Worm (Caenorhabditis elegans) whole organism, young adult: Measurements from ENCODE around the gene C16C8.22.
"Not testable (repeated sequence)": the region's sequence is repeated elsewhere in the genome, so short reads cannot be mapped to it uniquely, and the experiment has no call there.

Source experiments
- C06A6.2 ChIP-seq: fragments of 200-800 bp; sonication (Bioruptor generic); conservative IDR thresholded peaks from 2 replicates; pipeline ENCODE4 v1.3.6; 2022; ENCODE audit warnings: missing genetic modification characterization, missing compliant biosample characterization
- C17E4.6 ChIP-seq: fragments of 200-800 bp; sonication (Bioruptor generic); IDR thresholded peaks from 2 replicates; pipeline ENCODE4 v1.3.6; 2022; ENCODE audit warnings: missing genetic modification reagents, missing genetic modification characterization, missing compliant biosample characterization
- D2030.7 ChIP-seq: fragments of 200-800 bp; sonication (Bioruptor generic); IDR thresholded peaks from 2 replicates; pipeline ENCODE4 v1.3.6; 2022; ENCODE audit warnings: missing genetic modification reagents, missing genetic modification characterization, missing compliant biosample characterization
- F22D6.2 ChIP-seq: sonication (generic microtip); optimal IDR thresholded peaks from 2 replicates; lab custom pipeline; 2016; ENCODE audit warnings: mild to moderate bottlenecking, missing genetic modification characterization, missing compliant biosample characterization
- F33H1.4 ChIP-seq: fragments of 200-800 bp; sonication (Bioruptor generic); IDR thresholded peaks from 2 replicates; pipeline ENCODE4 v1.3.6; 2022; ENCODE audit warnings: missing genetic modification reagents, missing genetic modification characterization, missing compliant biosample characterization
- F37B4.10 ChIP-seq: fragments of 200-800 bp; sonication (Bioruptor generic); IDR thresholded peaks from 2 replicates; pipeline ENCODE4 v1.3.6; 2022; ENCODE audit warnings: missing genetic modification characterization, missing compliant biosample characterization
- F39B2.1 ChIP-seq: fragments of 200-800 bp; sonication (Bioruptor generic); IDR thresholded peaks from 2 replicates; pipeline ENCODE4 v1.3.6; 2022; ENCODE audit warnings: missing genetic modification reagents, missing genetic modification characterization, missing compliant biosample characterization
- F49E8.2 ChIP-seq: sonication (generic microtip); optimal IDR thresholded peaks from 3 replicates; lab custom pipeline; 2017; ENCODE audit warnings: missing genetic modification characterization, mild to moderate bottlenecking, missing compliant biosample characterization, antibody characterized with exemption, moderate library complexity; ENCODE audit not compliant: insufficient read depth
- F57C9.4 ChIP-seq: sonication (generic microtip); optimal IDR thresholded peaks from 2 replicates; lab custom pipeline; 2017; ENCODE audit warnings: mild to moderate bottlenecking, missing genetic modification characterization, missing compliant biosample characterization
- T07F8.4 ChIP-seq: sonication (generic microtip); optimal IDR thresholded peaks from 2 replicates; lab custom pipeline; 2016; ENCODE audit warnings: mild to moderate bottlenecking, missing genetic modification characterization, moderate library complexity, missing compliant biosample characterization
- Y53F4B.3 ChIP-seq: fragments of 200-800 bp; sonication (Bioruptor generic); IDR thresholded peaks from 2 replicates; pipeline ENCODE4 v1.3.6; 2022; ENCODE audit warnings: missing genetic modification reagents, missing genetic modification characterization, missing compliant biosample characterization
- Y56A3A.18 ChIP-seq: fragments of 200-800 bp; sonication (Bioruptor generic); IDR thresholded peaks from 2 replicates; pipeline ENCODE4 v1.3.6; 2022; ENCODE audit warnings: missing genetic modification reagents, missing genetic modification characterization, missing compliant biosample characterization
- ama-1 ChIP-seq, 3 experiments: fragments of 150-350 bp in 1 of 3; sonication (generic microtip) in 2 of 3; optimal IDR thresholded peaks; 2 replicates each; lab custom pipeline; 2014 to 2018; ENCODE audit warnings: missing biosample characterization in 2 of 3, missing genetic modification characterization in 2 of 3, missing genetic modification reagents in 2 of 3
- aptf-2 ChIP-seq: fragments of 200-800 bp; sonication (Bioruptor generic); conservative IDR thresholded peaks from 2 replicates; pipeline ENCODE4 v1.3.6; 2022; ENCODE audit warnings: missing genetic modification reagents, missing genetic modification characterization, missing compliant biosample characterization
- attf-5 ChIP-seq: fragments of 200-800 bp; sonication (Bioruptor generic); optimal IDR thresholded peaks from 2 replicates; lab custom pipeline; 2018; ENCODE audit warnings: mild to moderate bottlenecking, missing genetic modification characterization, missing compliant biosample characterization
- bed-2 ChIP-seq: fragments of 200-800 bp; sonication (Bioruptor generic); IDR thresholded peaks from 2 replicates; pipeline ENCODE4 v1.3.6; 2022; ENCODE audit warnings: missing genetic modification reagents, missing genetic modification characterization, missing compliant biosample characterization
- cebp-2 ChIP-seq: fragments of 200-800 bp; sonication (Bioruptor generic); IDR thresholded peaks from 2 replicates; pipeline ENCODE4 v1.3.6; 2022; ENCODE audit warnings: missing genetic modification characterization, missing compliant biosample characterization
- ceh-100 ChIP-seq: fragments of 200-800 bp; sonication (Bioruptor generic); IDR thresholded peaks from 2 replicates; pipeline ENCODE4 v1.3.6; 2022; ENCODE audit warnings: missing genetic modification reagents, missing genetic modification characterization, missing compliant biosample characterization
- ceh-79 ChIP-seq: sonication (generic microtip); optimal IDR thresholded peaks from 2 replicates; lab custom pipeline; 2017; ENCODE audit warnings: mild to moderate bottlenecking, missing genetic modification characterization, missing compliant biosample characterization
- dox-1 ChIP-seq: fragments of 200-800 bp; sonication (Bioruptor generic); IDR thresholded peaks from 2 replicates; pipeline ENCODE4 v1.3.6; 2022; ENCODE audit warnings: missing genetic modification reagents, missing genetic modification characterization, missing compliant biosample characterization
- efl-1 ChIP-seq: fragments of 150-350 bp; optimal IDR thresholded peaks from 2 replicates; lab custom pipeline; 2014; ENCODE audit warnings: missing biosample characterization, missing genetic modification reagents, missing genetic modification characterization
- egl-18 ChIP-seq: fragments of 200-800 bp; sonication (Bioruptor generic); IDR thresholded peaks from 2 replicates; pipeline ENCODE4 v1.3.6; 2022; ENCODE audit warnings: missing genetic modification reagents, missing genetic modification characterization, missing compliant biosample characterization
- egrh-3 ChIP-seq: fragments of 200-800 bp; sonication (Bioruptor generic); IDR thresholded peaks from 2 replicates; pipeline ENCODE4 v1.3.6; 2022; ENCODE audit warnings: missing genetic modification reagents, missing genetic modification characterization, missing compliant biosample characterization
- him-1 ChIP-seq: sonication (generic microtip); optimal IDR thresholded peaks from 2 replicates; lab custom pipeline; 2016; ENCODE audit warnings: missing genotype, missing genetic modification reagents, missing genetic modification characterization, missing compliant biosample characterization
- let-526 ChIP-seq: fragments of 200-800 bp; sonication (Bioruptor generic); IDR thresholded peaks from 2 replicates; pipeline ENCODE4 v1.3.6; 2022; ENCODE audit warnings: missing genetic modification reagents, missing genetic modification characterization, missing compliant biosample characterization
- lin-26 ChIP-seq: fragments of 200-800 bp; sonication (Bioruptor generic); IDR thresholded peaks from 2 replicates; pipeline ENCODE4 v1.3.6; 2022; ENCODE audit warnings: missing genetic modification reagents, missing genetic modification characterization, missing compliant biosample characterization
- lin-54 ChIP-seq: fragments of 200-800 bp; sonication (Bioruptor generic); optimal IDR thresholded peaks from 2 replicates; lab custom pipeline; 2018; ENCODE audit warnings: mild to moderate bottlenecking, missing genetic modification characterization, missing compliant biosample characterization
- lir-1 ChIP-seq: fragments of 200-800 bp; sonication (Bioruptor generic); conservative IDR thresholded peaks from 2 replicates; pipeline ENCODE4 v1.3.6; 2022; ENCODE audit warnings: missing genetic modification reagents, missing genetic modification characterization, missing compliant biosample characterization
- madf-10 ChIP-seq: sonication (generic microtip); optimal IDR thresholded peaks from 2 replicates; lab custom pipeline; 2016; ENCODE audit warnings: mild to moderate bottlenecking, missing genetic modification characterization, missing compliant biosample characterization
- madf-6 ChIP-seq: fragments of 200-800 bp; sonication (Bioruptor generic); IDR thresholded peaks from 2 replicates; pipeline ENCODE4 v1.3.6; 2022; ENCODE audit warnings: missing genetic modification reagents, missing genetic modification characterization, missing compliant biosample characterization
- mcd-1 ChIP-seq: fragments of 200-800 bp; sonication (Bioruptor generic); IDR thresholded peaks from 2 replicates; pipeline ENCODE4 v1.3.6; 2022; ENCODE audit warnings: missing genetic modification reagents, missing genetic modification characterization, missing compliant biosample characterization
- mxl-1 ChIP-seq: sonication (generic microtip); optimal IDR thresholded peaks from 2 replicates; lab custom pipeline; 2016; ENCODE audit warnings: missing genetic modification characterization, missing compliant biosample characterization
- nfya-1 ChIP-seq: sonication (generic microtip); optimal IDR thresholded peaks from 2 replicates; lab custom pipeline; 2017; ENCODE audit warnings: antibody characterized with exemption, missing compliant biosample characterization, missing genetic modification characterization, borderline replicate concordance; ENCODE audit not compliant: insufficient read depth
- nhr-120 ChIP-seq: fragments of 200-800 bp; sonication (Bioruptor generic); IDR thresholded peaks from 2 replicates; pipeline ENCODE4 v1.3.6; 2022; ENCODE audit warnings: missing genetic modification characterization, missing compliant biosample characterization
- nhr-90 ChIP-seq: sonication (generic microtip); optimal IDR thresholded peaks from 2 replicates; lab custom pipeline; 2016; ENCODE audit warnings: missing genotype, mild to moderate bottlenecking, missing genetic modification characterization, missing compliant biosample characterization
- pbrm-1 ChIP-seq: fragments of 200-800 bp; sonication (Bioruptor generic); IDR thresholded peaks from 2 replicates; pipeline ENCODE4 v1.3.6; 2022; ENCODE audit warnings: missing genetic modification reagents, missing genetic modification characterization, missing compliant biosample characterization
- pha-4 ChIP-seq: fragments of 150-350 bp; sonication (generic microtip); optimal IDR thresholded peaks from 2 replicates; lab custom pipeline; 2014; ENCODE audit warnings: missing biosample characterization, missing genetic modification reagents, missing genetic modification characterization
- sdz-38 ChIP-seq: sonication (generic microtip); optimal IDR thresholded peaks from 2 replicates; lab custom pipeline; 2016; ENCODE audit warnings: missing genotype, missing genetic modification characterization, missing compliant biosample characterization
- snpc-1.1 ChIP-seq: sonication (generic microtip); optimal IDR thresholded peaks from 2 replicates; lab custom pipeline; 2017; ENCODE audit warnings: missing genetic modification characterization, mild to moderate bottlenecking, missing compliant biosample characterization, antibody characterized with exemption, moderate library complexity, missing genotype, missing genetic modification reagents; ENCODE audit not compliant: insufficient read depth
- tbx-9 ChIP-seq: sonication (generic microtip); optimal IDR thresholded peaks from 2 replicates; lab custom pipeline; 2016; ENCODE audit warnings: borderline replicate concordance, missing genetic modification characterization, inconsistent platforms, missing compliant biosample characterization
- unc-130 ChIP-seq: sonication (generic microtip); optimal IDR thresholded peaks from 2 replicates; lab custom pipeline; 2016; ENCODE audit warnings: missing genetic modification reagents, missing genetic modification characterization, missing compliant biosample characterization
- unc-62 ChIP-seq: fragments of 150-350 bp; optimal IDR thresholded peaks from 2 replicates; lab custom pipeline; 2014; ENCODE audit warnings: missing biosample characterization, missing genetic modification reagents, missing genetic modification characterization
- zfh-2 ChIP-seq: fragments of 200-800 bp; sonication (Bioruptor generic); conservative IDR thresholded peaks from 2 replicates; pipeline ENCODE4 v1.3.6; 2022; ENCODE audit warnings: missing genetic modification reagents, missing genetic modification characterization, missing compliant biosample characterization
- ztf-26 ChIP-seq: sonication (generic microtip); optimal IDR thresholded peaks from 2 replicates; lab custom pipeline; 2017; ENCODE audit warnings: missing genetic modification characterization, missing compliant biosample characterization
- ztf-28 ChIP-seq: fragments of 200-800 bp; sonication (Bioruptor generic); IDR thresholded peaks from 2 replicates; pipeline ENCODE4 v1.3.6; 2022; ENCODE audit warnings: missing genetic modification reagents, missing genetic modification characterization, missing compliant biosample characterization
- ztf-6 ChIP-seq: fragments of 200-800 bp; sonication (Bioruptor generic); IDR thresholded peaks from 2 replicates; pipeline ENCODE4 v1.3.6; 2022; ENCODE audit warnings: missing genetic modification reagents, missing genetic modification characterization, missing compliant biosample characterization

The C16C8.22 gene

ce11 chrII:3443154-3443553 lies at the start of gene C16C8.22:
C16C8.22 (minus strand) TSS chrII:3443254.
- TF ChIP-seq Y53F4B.3 (no peak), ceh-100 (no peak), Y56A3A.18 (GFP tag; lab: Robert Waterston, UW) (no peak)

- not testable (repeated sequence) for TF ChIP-seq madf-6 (GFP tag; lab: Robert Waterston, UW); C17E4.6; tbx-9
These were observed 47.7 kb upstream of the C16C8.22 start, which contains the start of gene fbxb-112 for ce11 chrII:3490797-3491196. fbxb-112 (plus strand) TSS chrII:3491097.

DNA sequence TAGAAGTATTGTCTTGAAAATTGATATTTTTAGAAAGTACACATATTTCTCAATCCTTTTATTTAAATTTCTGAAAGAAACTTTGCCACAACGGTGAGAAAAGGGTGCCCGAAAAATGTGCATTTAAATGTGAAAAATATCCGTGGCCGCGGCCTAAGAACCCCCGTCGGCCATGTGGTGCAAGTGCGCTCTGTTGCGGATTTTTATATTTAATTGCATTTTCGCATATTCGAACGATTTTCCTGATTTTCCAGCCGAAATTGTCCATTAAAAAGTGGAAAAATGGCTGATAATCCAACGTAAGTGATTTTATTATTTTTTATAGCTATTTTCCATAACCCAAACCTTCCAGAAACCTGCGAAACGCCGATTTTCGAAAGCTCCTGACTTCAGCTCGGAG lies 39.2 kb upstream of the C16C8.22 start, which contains the start of gene smu-2:
smu-2 (plus strand) TSS at position 178 of the 400 bp plus-strand sequence.
- TF ChIP-seq nhr-120, result no peak
- no peak for TF ChIP-seq F37B4.10 (GFP tag; lab: Robert Waterston, UW)
- TF ChIP-seq lir-1 (GFP tag; lab: Robert Waterston, UW), result no peak
- TF ChIP-seq F39B2.1, result no peak
- no peak for TF ChIP-seq ztf-28 (GFP tag; lab: Robert Waterston, UW)
- no peak for TF ChIP-seq F22D6.2
- TF ChIP-seq F49E8.2 (tag; lab: Kevin White, UChicago), result peak; percentile 1
- TF ChIP-seq T07F8.4, result no peak
- TF ChIP-seq madf-10, result no peak
- 0 out of 2 replicates have a peak, but pooled peaks have one; percentile 34 for TF ChIP-seq lin-26 (GFP tag; lab: Robert Waterston, UW)
- TF ChIP-seq him-1, result peak; percentile 51
- peak; percentile 66; the same call in 1 of the 2 replicates for TF ChIP-seq aptf-2 (GFP tag; lab: Robert Waterston, UW)
- TF ChIP-seq egrh-3, result no peak
- no peak for TF ChIP-seq cebp-2
- peak; percentile 11 for TF ChIP-seq efl-1 (GFP tag; lab: Kevin White, UChicago)
- TF ChIP-seq egl-18, result no peak
- TF ChIP-seq nfya-1 (tag; lab: Kevin White, UChicago), result no peak
- no peak for TF ChIP-seq F57C9.4 (tag; lab: Kevin White, UChicago)
- TF ChIP-seq let-526 (GFP tag; lab: Robert Waterston, UW), result 0 out of 2 replicates have a peak, but pooled peaks have one; percentile 42
- TF ChIP-seq attf-5 (GFP tag; lab: Kevin White, UChicago), result peak; percentile 80
- peak; percentile 97 for TF ChIP-seq mcd-1 (GFP tag; lab: Robert Waterston, UW)
- TF ChIP-seq unc-130, result no peak
- TF ChIP-seq lin-54 (GFP tag; lab: Kevin White, UChicago), result no peak
- TF ChIP-seq ama-1 (optimal IDR thresholded peaks at IDR 0.05; lab: Kevin White, UChicago), result no peak
- TF ChIP-seq ama-1 (GFP tag; optimal IDR thresholded peaks at IDR 0.05; lab: Kevin White, UChicago), result no peak
- no peak for TF ChIP-seq dox-1
- no peak for TF ChIP-seq zfh-2 (GFP tag; lab: Robert Waterston, UW)
- TF ChIP-seq nhr-90 (tag; lab: Kevin White, UChicago), result no peak
- TF ChIP-seq D2030.7 (GFP tag; lab: Robert Waterston, UW), result 0 out of 2 replicates have a peak, but pooled peaks have one; percentile 15
- TF ChIP-seq sdz-38 (tag; lab: Kevin White, UChicago), result no peak
- TF ChIP-seq F33H1.4 (GFP tag; lab: Robert Waterston, UW), result no peak; the same call in none of the 2 replicates
- no peak for TF ChIP-seq pbrm-1
- TF ChIP-seq bed-2, result no peak
- TF ChIP-seq C06A6.2 (GFP tag; lab: Robert Waterston, UW), result no peak
- TF ChIP-seq ztf-6, result no peak
- TF ChIP-seq pha-4 (tag; lab: Kevin White, UChicago), result no peak
- TF ChIP-seq C17E4.6, result no peak
- TF ChIP-seq ztf-26 (tag; lab: Kevin White, UChicago), result no peak
- TF ChIP-seq mxl-1 (tag; lab: Kevin White, UChicago), result no peak
- no peak for TF ChIP-seq unc-62 (GFP tag; lab: Kevin White, UChicago)
- TF ChIP-seq madf-6 (GFP tag; lab: Robert Waterston, UW), result peak; percentile 56
- TF ChIP-seq ceh-79 (tag; lab: Kevin White, UChicago), result no peak
- no peak for TF ChIP-seq snpc-1.1
